In the genomic region with DNA sequence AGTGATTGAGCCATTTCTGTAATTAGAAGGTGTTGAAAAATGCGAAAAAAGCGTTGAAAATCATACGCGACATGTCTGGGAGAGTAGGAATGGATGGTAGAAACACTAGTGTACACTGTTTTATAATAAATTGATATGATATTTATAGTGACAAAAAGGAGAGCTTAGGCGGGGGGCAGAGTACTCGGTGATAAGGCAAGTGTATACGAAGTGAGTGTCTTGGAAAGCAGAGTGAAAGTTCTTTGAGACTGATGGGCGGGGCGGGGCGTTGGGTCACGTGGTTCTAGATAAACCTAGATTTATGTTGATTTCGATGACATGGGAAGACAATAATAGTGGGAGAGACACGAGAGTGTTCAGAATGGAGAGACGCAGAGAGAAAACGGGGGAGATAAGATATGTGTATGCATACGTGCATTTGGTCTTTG, we compare ENCODE assay signal across 5 worm cellular contexts.
TF ChIP-seq lines count a peak whose summit lies in the region.

Gene gln-3, minus strand, starts transcription at position 73 of the 428 bp plus-strand sequence.

TF ChIP-seq in whole organism, L1 larva, 84 proteins besides CTCF, POLR2A, EP300 and RAD21 (continued from another document and continues in another):
- peak in 1 of 3 experiments; percentile 5 for TF ChIP-seq dpl-1 (GFP tag; optimal IDR thresholded peaks at IDR 0.05; lab: Kevin White, UChicago)
- peak; percentile 7 for TF ChIP-seq mep-1 (tag; optimal IDR thresholded peaks at IDR 0.05; lab: Kevin White, UChicago)
- peak; percentile 81 for TF ChIP-seq elt-2 (tag; optimal IDR thresholded peaks at IDR 0.05; lab: Kevin White, UChicago)
- no peak for TF ChIP-seq skn-1 (tag; optimal IDR thresholded peaks at IDR 0.05; lab: Kevin White, UChicago)
- peak; percentile 18 for TF ChIP-seq C16A3.4 (tag; optimal IDR thresholded peaks at IDR 0.05; lab: Kevin White, UChicago)
- no peak for TF ChIP-seq vab-15 (tag; optimal IDR thresholded peaks at IDR 0.05; lab: Kevin White, UChicago)
- 0 out of 2 replicates have a peak, but pooled peaks have one; percentile 29 for TF ChIP-seq mab-9 (GFP tag; IDR thresholded peaks at IDR 0.05; lab: Robert Waterston, UW)
- TF ChIP-seq ceh-88 (GFP tag; IDR thresholded peaks at IDR 0.05; lab: Robert Waterston, UW) = peak; percentile 13; the same call in 1 of the 2 replicates
- TF ChIP-seq grh-1 (GFP tag; IDR thresholded peaks at IDR 0.05; lab: Robert Waterston, UW) = peak; percentile 59
- peak; percentile 81 for TF ChIP-seq nhr-85 (tag; lab: Kevin White, UChicago)
- TF ChIP-seq swsn-7 (tag; optimal IDR thresholded peaks at IDR 0.05; lab: Kevin White, UChicago) = peak; percentile 40
- TF ChIP-seq ceh-90 (tag; optimal IDR thresholded peaks at IDR 0.05; lab: Kevin White, UChicago) = no peak
- TF ChIP-seq fos-1 (tag; optimal IDR thresholded peaks at IDR 0.05; lab: Kevin White, UChicago) = no peak
- TF ChIP-seq jun-1 (tag; optimal IDR thresholded peaks at IDR 0.05; lab: Kevin White, UChicago) = no peak
- peak; percentile 45 for TF ChIP-seq nhr-47 (tag; optimal IDR thresholded peaks at IDR 0.05; lab: Kevin White, UChicago)
- TF ChIP-seq pqm-1 (tag; optimal IDR thresholded peaks at IDR 0.05; lab: Kevin White, UChicago) = no peak
- no peak for TF ChIP-seq fkh-8 (tag; optimal IDR thresholded peaks at IDR 0.05; lab: Kevin White, UChicago)
- TF ChIP-seq nhr-71 (tag; optimal IDR thresholded peaks at IDR 0.05; lab: Kevin White, UChicago) = peak; percentile 75
- no peak for TF ChIP-seq lin-39 (tag; optimal IDR thresholded peaks at IDR 0.05; lab: Kevin White, UChicago)
- peak; percentile 93 for TF ChIP-seq blmp-1 (tag; optimal IDR thresholded peaks at IDR 0.05; lab: Kevin White, UChicago)
- TF ChIP-seq ztf-4 (tag; optimal IDR thresholded peaks at IDR 0.05; lab: Kevin White, UChicago) = peak; percentile 37
- TF ChIP-seq lin-35 (GFP tag; optimal IDR thresholded peaks at IDR 0.05; lab: Kevin White, UChicago) = peak in 1 of 2 experiments; percentile 57
- peak in 2 of 6 experiments; percentile 45 to 69 for TF ChIP-seq elt-3 (tag; optimal IDR thresholded peaks at IDR 0.05; lab: Kevin White, UChicago)
- no peak for TF ChIP-seq lin-15B (tag; optimal IDR thresholded peaks at IDR 0.05; lab: Kevin White, UChicago)
- peak; percentile 76 for TF ChIP-seq lin-14 (GFP tag; optimal IDR thresholded peaks at IDR 0.05; lab: Kevin White, UChicago)

TF ChIP-seq in whole organism, L2 larva, 48 proteins besides CTCF, POLR2A, EP300 and RAD21 (continued from another document and continues in another):
- TF ChIP-seq crh-2 (tag; optimal IDR thresholded peaks at IDR 0.05; lab: Kevin White, UChicago) (peak; percentile 30), skn-1 (tag; optimal IDR thresholded peaks at IDR 0.05; lab: Kevin White, UChicago) (no peak), ceh-82 (tag; optimal IDR thresholded peaks at IDR 0.05; lab: Kevin White, UChicago) (no peak), ztf-11 (tag; optimal IDR thresholded peaks at IDR 0.05; lab: Kevin White, UChicago) (no peak), nhr-237 (tag; optimal IDR thresholded peaks at IDR 0.05; lab: Kevin White, UChicago) (no peak), mdl-1 (tag; optimal IDR thresholded peaks at IDR 0.05; lab: Kevin White, UChicago) (no peak), sem-4 (tag; optimal IDR thresholded peaks at IDR 0.05; lab: Kevin White, UChicago) (no peak), nhr-10 (tag; optimal IDR thresholded peaks at IDR 0.05; lab: Kevin White, UChicago) (no peak), nhr-129 (tag; optimal IDR thresholded peaks at IDR 0.05; lab: Kevin White, UChicago) (peak; percentile 17), R02D3.7 (tag; optimal IDR thresholded peaks at IDR 0.05; lab: Kevin White, UChicago) (no peak), ztf-4 (tag; optimal IDR thresholded peaks at IDR 0.05; lab: Kevin White, UChicago) (no peak), nhr-12 (tag; optimal IDR thresholded peaks at IDR 0.05; lab: Kevin White, UChicago) (no peak), ceh-16 (tag; optimal IDR thresholded peaks at IDR 0.05; lab: Kevin White, UChicago) (no peak), unc-39 (tag; optimal IDR thresholded peaks at IDR 0.05; lab: Kevin White, UChicago) (no peak), nhr-6 (tag; optimal IDR thresholded peaks at IDR 0.05; lab: Kevin White, UChicago) (no peak), aly-2 (tag; optimal IDR thresholded peaks at IDR 0.05; lab: Kevin White, UChicago) (no peak), blmp-1 (tag; optimal IDR thresholded peaks at IDR 0.05; lab: Kevin White, UChicago; ENCODE audit: insufficient read depth) (peak; percentile 95), elt-3 (tag; optimal IDR thresholded peaks at IDR 0.05; lab: Kevin White, UChicago) (no peak), mbf-1 (tag; optimal IDR thresholded peaks at IDR 0.05; lab: Kevin White, UChicago) (no peak), fos-1 (tag; optimal IDR thresholded peaks at IDR 0.05; lab: Kevin White, UChicago) (no peak), Y55F3AM.14 (GFP tag; optimal IDR thresholded peaks at IDR 0.05; lab: Kevin White, UChicago) (no peak), ztf-1 (GFP tag; conservative IDR thresholded peaks at IDR 0.05; lab: Robert Waterston, UW) (no peak), C34F6.9 (tag; optimal IDR thresholded peaks at IDR 0.05; lab: Kevin White, UChicago) (no peak), lin-11 (tag; optimal IDR thresholded peaks at IDR 0.05; lab: Kevin White, UChicago) (no peak), zag-1 (tag; optimal IDR thresholded peaks at IDR 0.05; lab: Kevin White, UChicago) (no peak), mab-5 (tag; optimal IDR thresholded peaks at IDR 0.05; lab: Kevin White, UChicago) (no peak), lin-39 (tag; optimal IDR thresholded peaks at IDR 0.05; lab: Kevin White, UChicago) (no peak), ZK546.5 (tag; optimal IDR thresholded peaks at IDR 0.05; lab: Kevin White, UChicago) (no peak)

TF ChIP-seq in whole organism, L3 larva, 47 proteins besides CTCF, POLR2A, EP300 and RAD21 (continued from another document and continues in another):
- TF ChIP-seq pqm-1 (tag; optimal IDR thresholded peaks at IDR 0.05; lab: Kevin White, UChicago) (peak; percentile 65), aly-2 (tag; optimal IDR thresholded peaks at IDR 0.05; lab: Kevin White, UChicago) (no peak), mdl-1 (tag; optimal IDR thresholded peaks at IDR 0.05; lab: Kevin White, UChicago) (no peak), R02D3.7 (tag; optimal IDR thresholded peaks at IDR 0.05; lab: Kevin White, UChicago) (no peak), skn-1 (tag; optimal IDR thresholded peaks at IDR 0.05; lab: Kevin White, UChicago) (no peak), fos-1 (tag; optimal IDR thresholded peaks at IDR 0.05; lab: Kevin White, UChicago) (no peak), nhr-76 (tag; optimal IDR thresholded peaks at IDR 0.05; lab: Kevin White, UChicago) (no peak), nhr-12 (tag; optimal IDR thresholded peaks at IDR 0.05; lab: Kevin White, UChicago) (no peak), nhr-237 (tag; optimal IDR thresholded peaks at IDR 0.05; lab: Kevin White, UChicago) (no peak), hmg-11 (tag; optimal IDR thresholded peaks at IDR 0.05; lab: Kevin White, UChicago) (no peak), ZK546.5 (tag; optimal IDR thresholded peaks at IDR 0.05; lab: Kevin White, UChicago) (no peak), ama-1 (optimal IDR thresholded peaks at IDR 0.05; lab: Kevin White, UChicago) (peak; percentile 86), snpc-4 (tag; optimal IDR thresholded peaks at IDR 0.05; lab: Kevin White, UChicago) (no peak), nhr-23 (tag; optimal IDR thresholded peaks at IDR 0.05; lab: Kevin White, UChicago) (peak; percentile 57), nhr-28 (tag; optimal IDR thresholded peaks at IDR 0.05; lab: Kevin White, UChicago) (no peak), lin-39 (tag; optimal IDR thresholded peaks at IDR 0.05; lab: Kevin White, UChicago) (no peak), lin-15B (tag; optimal IDR thresholded peaks at IDR 0.05; lab: Kevin White, UChicago) (no peak), mml-1 (tag; optimal IDR thresholded peaks at IDR 0.05; lab: Kevin White, UChicago) (no peak), ceh-9 (tag; optimal IDR thresholded peaks at IDR 0.05; lab: Kevin White, UChicago) (no peak), zag-1 (tag; optimal IDR thresholded peaks at IDR 0.05; lab: Kevin White, UChicago) (no peak), fkh-10 (GFP tag; optimal IDR thresholded peaks at IDR 0.05; lab: Kevin White, UChicago) (no peak), fkh-2 (tag; optimal IDR thresholded peaks at IDR 0.05; lab: Kevin White, UChicago) (no peak), pha-4 (tag; optimal IDR thresholded peaks at IDR 0.05; lab: Kevin White, UChicago) (peak; percentile 28), daf-12 (tag; optimal IDR thresholded peaks at IDR 0.05; lab: Kevin White, UChicago) (no peak), elt-1 (tag; optimal IDR thresholded peaks at IDR 0.05; lab: Kevin White, UChicago) (no peak), nhr-11 (tag; optimal IDR thresholded peaks at IDR 0.05; lab: Kevin White, UChicago) (no peak), nhr-67 (tag; optimal IDR thresholded peaks at IDR 0.05; lab: Kevin White, UChicago) (no peak), jun-1 (tag; optimal IDR thresholded peaks at IDR 0.05; lab: Kevin White, UChicago) (peak; percentile 73), ceh-16 (tag; optimal IDR thresholded peaks at IDR 0.05; lab: Kevin White, UChicago) (no peak)

TF ChIP-seq in whole organism, L4 larva, 104 proteins besides CTCF, POLR2A, EP300 and RAD21 (continued from another document and continues in another):
- TF ChIP-seq dve-1 (tag; optimal IDR thresholded peaks at IDR 0.05; lab: Kevin White, UChicago; ENCODE audit: insufficient read depth) = peak; percentile 91
- no peak for TF ChIP-seq dpl-1 (GFP tag; optimal IDR thresholded peaks at IDR 0.05; lab: Kevin White, UChicago)
- TF ChIP-seq nhr-41 (GFP tag; IDR thresholded peaks at IDR 0.05; lab: Robert Waterston, UW) = peak; percentile 55; the same call in 1 of the 2 replicates
- peak; percentile 18 for TF ChIP-seq T20F7.1 (GFP tag; optimal IDR thresholded peaks at IDR 0.05; lab: Kevin White, UChicago)
- no peak for TF ChIP-seq daf-8 (GFP tag; IDR thresholded peaks at IDR 0.05; lab: Robert Waterston, UW)
- TF ChIP-seq F37D6.2 (tag; optimal IDR thresholded peaks at IDR 0.05; lab: Kevin White, UChicago) = no peak
- TF ChIP-seq zag-1 (tag; optimal IDR thresholded peaks at IDR 0.05; lab: Kevin White, UChicago) = no peak
- TF ChIP-seq ceh-62 (tag; optimal IDR thresholded peaks at IDR 0.05; lab: Kevin White, UChicago) = no peak
- no peak for TF ChIP-seq nhr-11 (tag; optimal IDR thresholded peaks at IDR 0.05; lab: Kevin White, UChicago)
- TF ChIP-seq tag-97 (GFP tag; IDR thresholded peaks at IDR 0.05; lab: Robert Waterston, UW) = no peak
- peak; percentile 25 for TF ChIP-seq nhr-28 (tag; optimal IDR thresholded peaks at IDR 0.05; lab: Kevin White, UChicago)
- no peak for TF ChIP-seq nhr-77 (tag; optimal IDR thresholded peaks at IDR 0.05; lab: Kevin White, UChicago)
- TF ChIP-seq madf-5 (GFP tag; IDR thresholded peaks at IDR 0.05; lab: Robert Waterston, UW) = no peak
- TF ChIP-seq nhr-10 (tag; optimal IDR thresholded peaks at IDR 0.05; lab: Kevin White, UChicago) = no peak
- no peak for TF ChIP-seq zfp-2 (tag; optimal IDR thresholded peaks at IDR 0.05; lab: Kevin White, UChicago)
- TF ChIP-seq lsy-2 (tag; optimal IDR thresholded peaks at IDR 0.05; lab: Kevin White, UChicago) = peak in 1 of 2 experiments; percentile 38
- no peak for TF ChIP-seq Y105C5A.15 (GFP tag; IDR thresholded peaks at IDR 0.05; lab: Robert Waterston, UW)
- peak; percentile 74; the same call in 1 of the 2 replicates for TF ChIP-seq mxl-2 (GFP tag; conservative IDR thresholded peaks at IDR 0.05; lab: Robert Waterston, UW)
- TF ChIP-seq hlh-11 (tag; optimal IDR thresholded peaks at IDR 0.05; lab: Kevin White, UChicago) = peak; percentile 85
- peak; percentile 50 for TF ChIP-seq nhr-48 (tag; optimal IDR thresholded peaks at IDR 0.05; lab: Kevin White, UChicago)
- no peak for TF ChIP-seq hmg-1.1 (GFP tag; IDR thresholded peaks at IDR 0.05; lab: Robert Waterston, UW)
- TF ChIP-seq rbr-2 (tag; optimal IDR thresholded peaks at IDR 0.05; lab: Kevin White, UChicago) = no peak
- TF ChIP-seq cey-2 (tag; optimal IDR thresholded peaks at IDR 0.05; lab: Kevin White, UChicago; ENCODE audit: borderline replicate concordance, insufficient read depth) = no peak
- TF ChIP-seq unc-130 (GFP tag; optimal IDR thresholded peaks at IDR 0.05; lab: Kevin White, UChicago) = no peak
- peak; percentile 32; the same call in 1 of the 2 replicates for TF ChIP-seq ceh-20 (GFP tag; IDR thresholded peaks at IDR 0.05; lab: Robert Waterston, UW)
- peak; percentile 42 for TF ChIP-seq mep-1 (tag; optimal IDR thresholded peaks at IDR 0.05; lab: Kevin White, UChicago)
- no peak for TF ChIP-seq R02D3.7 (tag; optimal IDR thresholded peaks at IDR 0.05; lab: Kevin White, UChicago)
- no peak for TF ChIP-seq snpc-4 (tag; optimal IDR thresholded peaks at IDR 0.05; lab: Kevin White, UChicago)
- peak; percentile 31 for TF ChIP-seq mxl-3 (GFP tag; optimal IDR thresholded peaks at IDR 0.05; lab: Kevin White, UChicago)

TF ChIP-seq in whole organism, young adult, 124 proteins besides CTCF, POLR2A, EP300 and RAD21 (continued from another document):
- TF ChIP-seq cebp-1 (GFP tag; IDR thresholded peaks at IDR 0.05; lab: Robert Waterston, UW) (0 out of 2 replicates have a peak, but pooled peaks have one; percentile 37), cebp-1 (tag; optimal IDR thresholded peaks at IDR 0.05; lab: Kevin White, UChicago) (peak; percentile 43), lag-1 (GFP tag; IDR thresholded peaks at IDR 0.05; lab: Robert Waterston, UW) (no peak), ztf-18 (tag; optimal IDR thresholded peaks at IDR 0.05; lab: Kevin White, UChicago) (peak; percentile 30), zfh-2 (GFP tag; conservative IDR thresholded peaks at IDR 0.05; lab: Robert Waterston, UW) (no peak), nfya-2 (GFP tag; IDR thresholded peaks at IDR 0.05; lab: Robert Waterston, UW) (no peak), ceh-40 (GFP tag; IDR thresholded peaks at IDR 0.05; lab: Robert Waterston, UW) (no peak), lsy-27 (tag; optimal IDR thresholded peaks at IDR 0.05; lab: Kevin White, UChicago; ENCODE audit: borderline replicate concordance, insufficient read depth) (no peak), ets-4 (GFP tag; optimal IDR thresholded peaks at IDR 0.05; lab: Kevin White, UChicago) (no peak), F33H1.4 (GFP tag; IDR thresholded peaks at IDR 0.05; lab: Robert Waterston, UW) (no peak), lsl-1 (GFP tag; optimal IDR thresholded peaks at IDR 0.05; lab: Kevin White, UChicago) (no peak), ztf-26 (tag; optimal IDR thresholded peaks at IDR 0.05; lab: Kevin White, UChicago) (peak; percentile 48), him-1 (tag; optimal IDR thresholded peaks at IDR 0.05; lab: Kevin White, UChicago) (no peak), F49E8.2 (tag; optimal IDR thresholded peaks at IDR 0.05; lab: Kevin White, UChicago; ENCODE audit: insufficient read depth) (no peak), T07F8.4 (tag; optimal IDR thresholded peaks at IDR 0.05; lab: Kevin White, UChicago) (no peak), nhr-90 (tag; optimal IDR thresholded peaks at IDR 0.05; lab: Kevin White, UChicago) (peak; percentile 13), ama-1 (optimal IDR thresholded peaks at IDR 0.05; lab: Kevin White, UChicago) (peak; percentile 6), ama-1 (GFP tag; optimal IDR thresholded peaks at IDR 0.05; lab: Kevin White, UChicago) (no peak), nfyb-1 (GFP tag; IDR thresholded peaks at IDR 0.05; lab: Robert Waterston, UW) (peak; percentile 39; the same call in 1 of the 2 replicates), nfya-1 (tag; optimal IDR thresholded peaks at IDR 0.05; lab: Kevin White, UChicago; ENCODE audit: borderline replicate concordance, insufficient read depth) (no peak), snpc-1.3 (tag; optimal IDR thresholded peaks at IDR 0.05; lab: Kevin White, UChicago; ENCODE audit: insufficient read depth) (no peak)
